Fruit fly (Drosophila melanogaster) whole organism, prepupa: ENCODE data around the gene CG17930.

Source experiments
- Blimp-1 ChIP-seq: fragments of 200-800 bp; sonication (Bioruptor generic); optimal IDR thresholded peaks from 3 replicates; lab custom pipeline; 2017; ENCODE audit warnings: missing biosample characterization, missing genetic modification characterization, mild to moderate bottlenecking, moderate library complexity, missing genetic modification reagents
- CG11762 ChIP-seq: fragments of 200-800 bp; sonication (Bioruptor generic); optimal IDR thresholded peaks from 3 replicates; lab custom pipeline; 2016; ENCODE audit warnings: missing biosample characterization, missing genetic modification characterization; ENCODE audit not compliant: insufficient read depth
- CG11902 ChIP-seq: fragments of 200-800 bp; sonication (Bioruptor generic); optimal IDR thresholded peaks from 3 replicates; lab custom pipeline; 2016; ENCODE audit warnings: missing biosample characterization, missing genetic modification characterization
- CG1621 ChIP-seq: fragments of 200-800 bp; sonication (Bioruptor generic); optimal IDR thresholded peaks from 3 replicates; lab custom pipeline; 2018; ENCODE audit warnings: missing biosample characterization, mild to moderate bottlenecking, missing genetic modification characterization
- CG3032 ChIP-seq: fragments of 200-800 bp; optimal IDR thresholded peaks from 2 replicates; lab custom pipeline; 2019; ENCODE audit warnings: missing biosample characterization, mild to moderate bottlenecking, missing genetic modification characterization, moderate library complexity
- CG6163 ChIP-seq: fragments of 200-800 bp; sonication (Bioruptor generic); IDR thresholded peaks from 3 replicates; pipeline ENCODE4 v1.3.6; 2022; ENCODE audit warnings: missing biosample characterization, missing genetic modification characterization
- CG6276 ChIP-seq: fragments of 200-800 bp; sonication (Bioruptor generic); optimal IDR thresholded peaks from 2 replicates; lab custom pipeline; 2017; ENCODE audit warnings: missing biosample characterization, mild to moderate bottlenecking, missing genetic modification characterization
- CG6792 ChIP-seq: fragments of 200-800 bp; sonication (Bioruptor generic); optimal IDR thresholded peaks from 3 replicates; lab custom pipeline; 2016; ENCODE audit warnings: missing biosample characterization, missing genetic modification characterization
- CG6808 ChIP-seq: fragments of 200-800 bp; sonication (Bioruptor generic); optimal IDR thresholded peaks from 3 replicates; lab custom pipeline; 2017; ENCODE audit warnings: missing biosample characterization, missing genetic modification characterization, mild to moderate bottlenecking, moderate library complexity, missing genetic modification reagents
- CG6854 ChIP-seq: fragments of 200-800 bp; sonication (Bioruptor generic); optimal IDR thresholded peaks from 2 replicates; lab custom pipeline; 2017; ENCODE audit warnings: missing biosample characterization, mild to moderate bottlenecking, missing genetic modification characterization
- CG7368 ChIP-seq: fragments of 200-800 bp; sonication (Bioruptor generic); optimal IDR thresholded peaks from 3 replicates; lab custom pipeline; 2016; ENCODE audit warnings: missing biosample characterization, missing genetic modification characterization
- CG8119 ChIP-seq: fragments of 200-800 bp; sonication (Bioruptor generic); IDR thresholded peaks from 3 replicates; pipeline ENCODE4 v1.3.6; 2022; ENCODE audit warnings: missing biosample characterization, missing genetic modification characterization
- CG8319 ChIP-seq: fragments of 200-800 bp; sonication (Bioruptor generic); optimal IDR thresholded peaks from 3 replicates; lab custom pipeline; 2016; ENCODE audit warnings: missing biosample characterization, missing genetic modification characterization
- CG8632 ChIP-seq: fragments of 200-800 bp; sonication (Bioruptor generic); optimal IDR thresholded peaks from 3 replicates; lab custom pipeline; 2016; ENCODE audit warnings: missing biosample characterization, missing genetic modification characterization
- CG9139 ChIP-seq: fragments of 200-800 bp; sonication (Bioruptor generic); optimal IDR thresholded peaks from 3 replicates; lab custom pipeline; 2017; ENCODE audit warnings: missing biosample characterization, mild to moderate bottlenecking, missing genetic modification characterization
- Eip75B ChIP-seq: fragments of 200-800 bp; sonication (Bioruptor generic); optimal IDR thresholded peaks from 3 replicates; lab custom pipeline; 2016; ENCODE audit warnings: missing biosample characterization, missing genetic modification characterization
- Eip78C ChIP-seq: fragments of 200-800 bp; sonication (Bioruptor generic); peaks from one replicate; lab custom pipeline; 2016; ENCODE audit warnings: missing biosample characterization, missing genetic modification characterization
- Eip93F ChIP-seq: fragments of 200-800 bp; sonication (Bioruptor generic); optimal IDR thresholded peaks from 2 replicates; lab custom pipeline; 2016; ENCODE audit warnings: missing biosample characterization, mild to moderate bottlenecking, missing genetic modification characterization
- Ets21C ChIP-seq: fragments of 200-800 bp; sonication (Bioruptor generic); optimal IDR thresholded peaks from 3 replicates; lab custom pipeline; 2016; ENCODE audit warnings: missing biosample characterization, missing genetic modification characterization
- Ets96B ChIP-seq: fragments of 200-800 bp; optimal IDR thresholded peaks from 2 replicates; lab custom pipeline; 2019; ENCODE audit warnings: missing biosample characterization, mild to moderate bottlenecking, missing genetic modification characterization, moderate library complexity
- Gug ChIP-seq: fragments of 200-800 bp; sonication (Bioruptor generic); IDR thresholded peaks from 2 replicates; pipeline ENCODE4 v1.3.6; 2022; ENCODE audit warnings: missing biosample characterization, missing genetic modification characterization
- Hr38 ChIP-seq: sonication (Bioruptor generic); optimal IDR thresholded peaks from 2 replicates; lab custom pipeline; 2016; ENCODE audit warnings: missing biosample characterization, missing genetic modification characterization
- Hr39 ChIP-seq: fragments of 200-800 bp; sonication (Bioruptor generic); optimal IDR thresholded peaks from 2 replicates; lab custom pipeline; 2016; ENCODE audit warnings: missing biosample characterization, missing genetic modification characterization
- Lpt ChIP-seq: fragments of 200-800 bp; sonication (Bioruptor generic); optimal IDR thresholded peaks from 3 replicates; lab custom pipeline; 2016; ENCODE audit warnings: missing biosample characterization, missing genetic modification characterization
- Met ChIP-seq: fragments of 200-800 bp; sonication (Bioruptor generic); optimal IDR thresholded peaks from 3 replicates; lab custom pipeline; 2016; ENCODE audit warnings: missing biosample characterization, missing genetic modification characterization
- Smox ChIP-seq: fragments of 200-800 bp; sonication (Bioruptor generic); optimal IDR thresholded peaks from 3 replicates; lab custom pipeline; 2016; ENCODE audit warnings: missing biosample characterization, missing genetic modification characterization
- Sox102F ChIP-seq: fragments of 200-800 bp; sonication (Bioruptor generic); optimal IDR thresholded peaks from 2 replicates; lab custom pipeline; 2016; ENCODE audit warnings: missing biosample characterization, mild to moderate bottlenecking, missing genetic modification characterization
- Sox14 ChIP-seq: fragments of 200-800 bp; sonication (Bioruptor generic); optimal IDR thresholded peaks from 3 replicates; lab custom pipeline; 2016; ENCODE audit warnings: missing biosample characterization, missing genetic modification characterization
- achi ChIP-seq: fragments of 200-800 bp; sonication (Bioruptor generic); optimal IDR thresholded peaks from 3 replicates; lab custom pipeline; 2016; ENCODE audit warnings: missing biosample characterization, missing genetic modification characterization
- acj6 ChIP-seq: fragments of 200-800 bp; sonication (Bioruptor generic); optimal IDR thresholded peaks from 3 replicates; lab custom pipeline; 2016; ENCODE audit warnings: missing biosample characterization, missing genetic modification characterization
- dsx ChIP-seq: fragments of 200-800 bp; optimal IDR thresholded peaks from 3 replicates; lab custom pipeline; 2019; ENCODE audit warnings: missing biosample characterization, mild to moderate bottlenecking, missing genetic modification characterization, moderate library complexity; ENCODE audit not compliant: poor library complexity, severe bottlenecking
- eg ChIP-seq: fragments of 200-800 bp; sonication (Bioruptor generic); IDR thresholded peaks from 3 replicates; pipeline ENCODE4 v1.3.6; 2022; ENCODE audit warnings: missing biosample characterization, missing genetic modification characterization
- esn ChIP-seq: fragments of 200-800 bp; sonication (Bioruptor generic); optimal IDR thresholded peaks from 2 replicates; lab custom pipeline; 2016; ENCODE audit warnings: missing biosample characterization, mild to moderate bottlenecking, missing genetic modification characterization, moderate library complexity
- fd85E ChIP-seq: fragments of 200-800 bp; sonication (Bioruptor generic); optimal IDR thresholded peaks from 3 replicates; lab custom pipeline; 2016; ENCODE audit warnings: missing biosample characterization, missing genetic modification characterization
- lz ChIP-seq: fragments of 200-800 bp; sonication (Bioruptor generic); optimal IDR thresholded peaks from 3 replicates; lab custom pipeline; 2016; ENCODE audit warnings: missing biosample characterization, missing genetic modification characterization
- salr ChIP-seq, 2 experiments: fragments of 200-800 bp; sonication (Bioruptor generic); optimal IDR thresholded peaks; 3 replicates each; lab custom pipeline; 2016 to 2018; ENCODE audit warnings: missing biosample characterization in 2 of 2, missing genetic modification characterization in 2 of 2, mild to moderate bottlenecking in 1 of 2
- ss ChIP-seq, 2 experiments: fragments of 200-800 bp; sonication (Bioruptor generic); optimal IDR thresholded peaks; 2 replicates in 1 of 2; 3 replicates in 1 of 2; lab custom pipeline; 2017 to 2018; ENCODE audit warnings: mild to moderate bottlenecking in 2 of 2, missing biosample characterization in 2 of 2, missing genetic modification characterization in 2 of 2, moderate library complexity in 1 of 2
- svp ChIP-seq: fragments of 200-800 bp; sonication (Bioruptor generic); peaks from one replicate; lab custom pipeline; 2016; ENCODE audit warnings: missing biosample characterization, missing genetic modification characterization
- vri ChIP-seq: fragments of 200-800 bp; sonication (Bioruptor generic); optimal IDR thresholded peaks from 3 replicates; lab custom pipeline; 2016; ENCODE audit warnings: missing biosample characterization, mild to moderate bottlenecking, missing genetic modification characterization

The CG17930 gene

DNA sequence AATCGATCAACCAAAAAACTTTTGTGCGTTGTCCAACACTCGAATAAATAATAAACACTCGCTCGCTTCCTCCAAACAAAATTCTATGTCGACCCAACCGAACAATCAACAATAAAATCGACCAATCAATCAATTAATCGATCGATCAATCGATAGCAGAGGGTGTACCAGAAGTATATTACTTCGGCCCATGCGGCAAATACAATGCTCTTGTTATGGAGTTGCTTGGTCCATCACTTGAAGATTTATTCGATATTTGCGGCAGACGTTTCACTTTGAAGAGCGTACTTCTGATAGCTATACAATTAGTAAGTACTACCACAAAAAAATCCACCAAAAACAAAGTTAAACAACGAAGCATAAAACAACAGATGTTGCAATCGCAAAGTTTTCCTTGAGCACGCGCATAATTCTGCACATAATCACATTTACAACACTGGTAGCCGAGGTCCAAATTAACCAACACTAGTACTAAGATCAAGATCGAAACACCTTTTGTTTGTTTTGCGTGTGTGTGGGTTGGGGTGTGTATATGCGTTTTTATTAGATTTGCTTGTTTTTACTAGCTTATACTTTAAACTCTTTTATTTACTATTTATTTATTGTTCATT is 32.0 kb upstream of the CG17930 start:
- TF ChIP-seq dsx (GFP tag; lab: Kevin White, UChicago) (no peak), CG6808 (GFP tag; lab: Kevin White, UChicago) (no peak), CG6854 (GFP tag; lab: Kevin White, UChicago) (no peak), CG3032 (tag; lab: Kevin White, UChicago) (no peak), lz (GFP tag; lab: Kevin White, UChicago) (no peak), esn (GFP tag; lab: Kevin White, UChicago) (no peak), Hr39 (no peak), CG6163 (GFP tag; lab: Robert Waterston, UW) (no peak), CG1621 (tag; lab: Kevin White, UChicago) (no peak), Gug (GFP tag; lab: Robert Waterston, UW) (no peak)

- no peak for TF ChIP-seq CG11902 (GFP tag; lab: Kevin White, UChicago)
- no peak for TF ChIP-seq achi (GFP tag; lab: Kevin White, UChicago)
- TF ChIP-seq CG6276 (GFP tag; lab: Kevin White, UChicago), result no peak
- TF ChIP-seq acj6 (GFP tag; lab: Kevin White, UChicago), result no peak
- peak; percentile 69 for TF ChIP-seq Eip78C (GFP tag; lab: Kevin White, UChicago)
- TF ChIP-seq ss (GFP tag; optimal IDR thresholded peaks at IDR 0.05; lab: Kevin White, UChicago), result no peak
- TF ChIP-seq lz (GFP tag; lab: Kevin White, UChicago), result no peak
- TF ChIP-seq Blimp-1 (GFP tag; lab: Kevin White, UChicago), result peak; percentile 51
- peak; percentile 64 for TF ChIP-seq dsx (GFP tag; lab: Kevin White, UChicago)
- no peak for TF ChIP-seq salr (GFP tag; optimal IDR thresholded peaks at IDR 0.05; lab: Kevin White, UChicago)
- no peak for TF ChIP-seq CG6792 (GFP tag; lab: Kevin White, UChicago)
- TF ChIP-seq CG6854 (GFP tag; lab: Kevin White, UChicago), result peak; percentile 75
- TF ChIP-seq Sox14 (GFP tag; lab: Kevin White, UChicago), result no peak
- TF ChIP-seq eg (GFP tag; lab: Robert Waterston, UW), result no peak
- TF ChIP-seq Eip93F, result peak; percentile 38
- TF ChIP-seq Smox (GFP tag; lab: Kevin White, UChicago), result no peak
- TF ChIP-seq CG6163 (GFP tag; lab: Robert Waterston, UW), result no peak
- no peak for TF ChIP-seq Met (GFP tag; lab: Kevin White, UChicago)
- TF ChIP-seq vri (GFP tag; lab: Kevin White, UChicago), result peak; percentile 73
- TF ChIP-seq Lpt (GFP tag; lab: Kevin White, UChicago), result peak; percentile 3
- no peak for TF ChIP-seq CG9139 (GFP tag; lab: Kevin White, UChicago)
- TF ChIP-seq CG1621 (tag; lab: Kevin White, UChicago), result peak; percentile 17
- TF ChIP-seq svp (GFP tag; lab: Kevin White, UChicago), result no peak
- TF ChIP-seq fd85E (GFP tag; lab: Kevin White, UChicago), result no peak
- no peak for TF ChIP-seq Hr38 (GFP tag; lab: Kevin White, UChicago)
- TF ChIP-seq CG11762 (GFP tag; lab: Kevin White, UChicago), result no peak
- TF ChIP-seq esn (GFP tag; lab: Kevin White, UChicago), result peak; percentile 23
- no peak for TF ChIP-seq CG8632 (GFP tag; lab: Kevin White, UChicago)
- TF ChIP-seq CG3032 (tag; lab: Kevin White, UChicago), result no peak
- TF ChIP-seq Ets96B (tag; lab: Kevin White, UChicago), result no peak
- no peak for TF ChIP-seq Sox102F (GFP tag; lab: Kevin White, UChicago)
- no peak for TF ChIP-seq CG6808 (GFP tag; lab: Kevin White, UChicago)
- no peak for TF ChIP-seq CG8319 (GFP tag; lab: Kevin White, UChicago)
- no peak for TF ChIP-seq Eip75B (GFP tag; lab: Kevin White, UChicago)
- no peak for TF ChIP-seq CG7368
- TF ChIP-seq CG8119 (GFP tag; lab: Robert Waterston, UW), result no peak
- TF ChIP-seq Gug (GFP tag; lab: Robert Waterston, UW), result no peak
- no peak for TF ChIP-seq Ets21C (GFP tag; lab: Kevin White, UChicago)
These were observed 22.3 kb upstream of the CG17930 start, which contains the start of gene Zip89B for dm6 chr3R:16305185-16305989. Gene Zip89B, plus strand, starts transcription at chr3R:16305758.
